Fruit fly (Drosophila melanogaster): ENCODE measurements around the gene CG16986.

CG16986 gene

DNA sequence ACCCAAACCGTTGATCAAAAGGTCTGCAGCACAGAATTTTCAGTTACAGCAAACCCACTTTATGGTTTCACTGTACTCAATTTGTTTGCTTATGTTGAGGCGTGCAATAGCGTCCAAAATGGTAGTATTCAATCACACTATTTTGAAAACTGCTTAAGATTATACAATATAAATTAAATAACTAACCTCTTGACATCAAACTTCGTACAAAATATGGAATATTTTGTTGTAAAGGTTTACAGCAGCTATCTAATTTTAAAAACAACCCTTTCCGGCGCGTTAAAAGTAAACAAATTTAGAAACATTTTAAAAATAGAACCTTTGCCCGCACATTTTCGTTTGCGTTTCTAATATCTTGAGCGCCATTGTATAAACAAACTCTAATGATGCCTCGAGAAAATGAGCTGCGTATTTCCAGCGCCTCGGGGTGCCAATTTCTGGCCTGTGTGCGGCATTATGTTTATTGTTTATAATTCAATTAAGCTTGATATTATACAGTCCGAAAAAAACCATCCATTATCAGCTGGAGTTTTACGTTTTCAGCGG is 9.3 kb upstream of the CG16986 start (continued):
- TF ChIP-seq gcm (GFP tag; optimal IDR thresholded peaks at IDR 0.05) (no peak), az2 (GFP tag; optimal IDR thresholded peaks at IDR 0.05) (peak; percentile 18), HmgD (GFP tag; optimal IDR thresholded peaks at IDR 0.05) (no peak), sima (GFP tag; optimal IDR thresholded peaks at IDR 0.05) (no peak), schlank (tag; optimal IDR thresholded peaks at IDR 0.05) (no peak), kay (GFP tag; optimal IDR thresholded peaks at IDR 0.05) (no peak), tio (GFP tag; optimal IDR thresholded peaks at IDR 0.05) (no peak), bsh (GFP tag; optimal IDR thresholded peaks at IDR 0.05) (no peak), CG9437 (GFP tag; optimal IDR thresholded peaks at IDR 0.05) (peak; percentile 24), pzg (GFP tag; optimal IDR thresholded peaks at IDR 0.05) (no peak), NC2α (GFP tag; optimal IDR thresholded peaks at IDR 0.05) (no peak), lov (optimal IDR thresholded peaks at IDR 0.05) (no peak), lov (GFP tag; IDR thresholded peaks at IDR 0.05) (no peak), tna (GFP tag; IDR thresholded peaks at IDR 0.05; ENCODE audit: partially characterized antibody) (no peak), Mad (GFP tag; optimal IDR thresholded peaks at IDR 0.05) (no peak), Asciz (GFP tag; optimal IDR thresholded peaks at IDR 0.05) (no peak), CrebB (tag; optimal IDR thresholded peaks at IDR 0.05) (no peak), CG33213 (GFP tag; optimal IDR thresholded peaks at IDR 0.05) (peak; percentile 4), lab (GFP tag; optimal IDR thresholded peaks at IDR 0.05) (no peak), Dip3 (GFP tag; optimal IDR thresholded peaks at IDR 0.05) (no peak), Scr (GFP tag; IDR thresholded peaks at IDR 0.05; ENCODE audit: partially characterized antibody) (no peak), Bteb2 (GFP tag; optimal IDR thresholded peaks at IDR 0.05) (no peak), nerfin-1 (tag; optimal IDR thresholded peaks at IDR 0.05) (no peak), insv (GFP tag; optimal IDR thresholded peaks at IDR 0.05) (no peak), caup (GFP tag; optimal IDR thresholded peaks at IDR 0.05; ENCODE audit: severe bottlenecking) (no peak), CG6813 (GFP tag; optimal IDR thresholded peaks at IDR 0.05) (no peak), CG12659 (GFP tag; optimal IDR thresholded peaks at IDR 0.05) (no peak), CG8281 (tag; optimal IDR thresholded peaks at IDR 0.05) (no peak), CHES-1-like (GFP tag; optimal IDR thresholded peaks at IDR 0.05) (peak; percentile 13), CG1233 (GFP tag; optimal IDR thresholded peaks at IDR 0.05) (no peak), Doc3 (GFP tag; IDR thresholded peaks at IDR 0.05; ENCODE audit: partially characterized antibody) (no peak), zf30C (GFP tag; optimal IDR thresholded peaks at IDR 0.05) (no peak), CG43689 (GFP tag; IDR thresholded peaks at IDR 0.05) (no peak), Med (GFP tag) (peak; percentile 36), CG15514 (GFP tag; optimal IDR thresholded peaks at IDR 0.05) (no peak), CG12769 (tag; optimal IDR thresholded peaks at IDR 0.05) (no peak), CG32532 (GFP tag; IDR thresholded peaks at IDR 0.05) (no peak), CG4404 (GFP tag; IDR thresholded peaks at IDR 0.05) (0 out of 2 replicates have a peak, but pooled peaks have one; percentile 13), CG6272 (GFP tag; IDR thresholded peaks at IDR 0.05) (no peak), CG34224 (GFP tag; IDR thresholded peaks at IDR 0.05; ENCODE audit: partially characterized antibody) (no peak; the same call in 2 of the 3 replicates), hkb (optimal IDR thresholded peaks at IDR 0.05) (no peak), hkb (GFP tag; IDR thresholded peaks at IDR 0.05) (0 out of 2 replicates have a peak, but pooled peaks have one; percentile 6), ac (GFP tag; optimal IDR thresholded peaks at IDR 0.05) (peak; percentile 13), CG17186 (GFP tag; optimal IDR thresholded peaks at IDR 0.05) (no peak), MESR4 (GFP tag; optimal IDR thresholded peaks at IDR 0.05) (no peak), Dip2 (GFP tag; IDR thresholded peaks at IDR 0.05) (no peak), CG13894 (tag; optimal IDR thresholded peaks at IDR 0.05) (no peak), Lhr (GFP tag; optimal IDR thresholded peaks at IDR 0.05) (no peak), CG4854 (GFP tag; optimal IDR thresholded peaks at IDR 0.05) (no peak), Hr39 (optimal IDR thresholded peaks at IDR 0.05) (no peak)

Measured in whole organism, embryonic.